Fruit fly (Drosophila melanogaster): ENCODE measurements around the gene CG6276.

Gene CG6276

DNA sequence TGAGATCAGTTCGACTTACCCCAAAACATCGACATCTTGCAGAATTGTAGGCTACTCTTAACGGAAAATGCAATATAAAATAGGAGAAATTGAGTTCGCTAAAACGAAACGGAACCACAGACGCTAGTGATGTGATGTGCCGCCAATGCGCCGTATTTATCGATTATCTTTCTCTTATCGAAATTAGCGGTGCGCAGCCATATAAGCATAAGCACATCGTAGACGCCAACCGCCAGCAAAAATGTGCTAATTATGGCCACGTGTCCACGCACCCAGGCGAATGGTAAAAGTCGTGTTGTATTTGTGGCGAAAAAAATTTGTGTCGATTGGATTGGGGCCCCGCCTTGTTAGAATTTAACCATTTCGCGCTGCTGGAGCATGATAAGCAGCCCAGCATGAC lies 13.1 kb upstream of the CG6276 start, which contains the start of the genes Fkbp39 and Cyfip (continued):
- TF ChIP-seq CG16813 (GFP tag; IDR thresholded peaks at IDR 0.05; ENCODE audit: partially characterized antibody): peak; percentile 74
- no peak for TF ChIP-seq H15 (GFP tag; IDR thresholded peaks at IDR 0.05)
- no peak for TF ChIP-seq CG15011 (GFP tag; optimal IDR thresholded peaks at IDR 0.05)
- no peak for TF ChIP-seq usp (GFP tag; optimal IDR thresholded peaks at IDR 0.05)
- no peak for TF ChIP-seq Rx (GFP tag; IDR thresholded peaks at IDR 0.05)
- TF ChIP-seq CG10147 (GFP tag; optimal IDR thresholded peaks at IDR 0.05): no peak
- TF ChIP-seq tup (GFP tag; optimal IDR thresholded peaks at IDR 0.05): no peak
- TF ChIP-seq CG12659 (GFP tag; optimal IDR thresholded peaks at IDR 0.05): peak; percentile 91
- TF ChIP-seq CG11456 (GFP tag; IDR thresholded peaks at IDR 0.05): peak; percentile 62; the same call in 1 of the 3 replicates
- no peak for TF ChIP-seq CG8290 (GFP tag; optimal IDR thresholded peaks at IDR 0.05)
- no peak for TF ChIP-seq CG8290 (tag; optimal IDR thresholded peaks at IDR 0.05)
- peak; percentile 66; the same call in 1 of the 2 replicates for TF ChIP-seq vvl (GFP tag; IDR thresholded peaks at IDR 0.05)
- no peak for TF ChIP-seq CG11093 (GFP tag; IDR thresholded peaks at IDR 0.05)
- no peak for TF ChIP-seq sqz (GFP tag; optimal IDR thresholded peaks at IDR 0.05)
- peak; percentile 21 for TF ChIP-seq CG10979 (tag; optimal IDR thresholded peaks at IDR 0.05)
- peak; percentile 25 for TF ChIP-seq ind (GFP tag; optimal IDR thresholded peaks at IDR 0.05)
- TF ChIP-seq CG8388 (GFP tag; optimal IDR thresholded peaks at IDR 0.05): no peak
- TF ChIP-seq CG1792 (GFP tag; optimal IDR thresholded peaks at IDR 0.05): peak; percentile 22
- peak; percentile 53 for TF ChIP-seq CG15601 (tag; optimal IDR thresholded peaks at IDR 0.05)
- TF ChIP-seq CG6689 (GFP tag; IDR thresholded peaks at IDR 0.05): no peak
- peak; percentile 60 for TF ChIP-seq maf-S (GFP tag; optimal IDR thresholded peaks at IDR 0.05)
- TF ChIP-seq CG8924 (tag; optimal IDR thresholded peaks at IDR 0.05): peak; percentile 40
- no peak for TF ChIP-seq yki (optimal IDR thresholded peaks at IDR 0.05)
- TF ChIP-seq HmgZ (tag; optimal IDR thresholded peaks at IDR 0.05): peak; percentile 91
- no peak for TF ChIP-seq Fer2 (tag; optimal IDR thresholded peaks at IDR 0.05)
- TF ChIP-seq CG17186 (GFP tag; optimal IDR thresholded peaks at IDR 0.05): peak; percentile 98
- TF ChIP-seq Dll (GFP tag; IDR thresholded peaks at IDR 0.05; ENCODE audit: partially characterized antibody): peak; percentile 74
- no peak for TF ChIP-seq Hand (GFP tag; optimal IDR thresholded peaks at IDR 0.05)
- TF ChIP-seq mld (GFP tag; IDR thresholded peaks at IDR 0.05; ENCODE audit: partially characterized antibody): peak; percentile 40; the same call in 1 of the 3 replicates
- TF ChIP-seq ase (GFP tag; IDR thresholded peaks at IDR 0.05): 0 out of 3 replicates have a peak, but pooled peaks have one; percentile 27
- TF ChIP-seq nmo (GFP tag; optimal IDR thresholded peaks at IDR 0.05): peak; percentile 76
- TF ChIP-seq Myb (GFP tag; optimal IDR thresholded peaks at IDR 0.05): peak; percentile 69
- TF ChIP-seq ttk (GFP tag; IDR thresholded peaks at IDR 0.05): no peak
- TF ChIP-seq gfzf (GFP tag; optimal IDR thresholded peaks at IDR 0.05): peak; percentile 98
- peak; percentile 19 for TF ChIP-seq Bdp1 (GFP tag; optimal IDR thresholded peaks at IDR 0.05)
- no peak for TF ChIP-seq pnt (GFP tag; optimal IDR thresholded peaks at IDR 0.05)
- no peak for TF ChIP-seq lbe (GFP tag; optimal IDR thresholded peaks at IDR 0.05)
- TF ChIP-seq CG9609 (GFP tag; optimal IDR thresholded peaks at IDR 0.05): peak; percentile 44
- TF ChIP-seq CG12104 (GFP tag; optimal IDR thresholded peaks at IDR 0.05): no peak
- TF ChIP-seq chif (GFP tag; optimal IDR thresholded peaks at IDR 0.05): peak in 1 of 2 experiments; percentile 36
- TF ChIP-seq zen2 (GFP tag; IDR thresholded peaks at IDR 0.05; ENCODE audit: partially characterized antibody): peak; percentile 31; the same call in 1 of the 3 replicates
- peak; percentile 48 for TF ChIP-seq Abd-B (GFP tag; optimal IDR thresholded peaks at IDR 0.05)
- peak; percentile 82 for TF ChIP-seq CG34224 (GFP tag; IDR thresholded peaks at IDR 0.05; ENCODE audit: partially characterized antibody)
- no peak for TF ChIP-seq Atf3 (GFP tag; optimal IDR thresholded peaks at IDR 0.05)
- no peak for TF ChIP-seq ab (GFP tag; optimal IDR thresholded peaks at IDR 0.05)
- TF ChIP-seq disco-r (GFP tag; optimal IDR thresholded peaks at IDR 0.05): no peak
- TF ChIP-seq NFAT (GFP tag; IDR thresholded peaks at IDR 0.05): peak; percentile 41; the same call in 1 of the 2 replicates
- peak; percentile 31; the same call in 1 of the 2 replicates for TF ChIP-seq CG32767 (GFP tag; IDR thresholded peaks at IDR 0.05)
- no peak for TF ChIP-seq Mad (GFP tag; optimal IDR thresholded peaks at IDR 0.05)
- no peak for TF ChIP-seq Sry-β (GFP tag; optimal IDR thresholded peaks at IDR 0.05)
- no peak for TF ChIP-seq run (tag; optimal IDR thresholded peaks at IDR 0.05)

Data from whole organism, embryonic.